Worm (Caenorhabditis elegans) whole organism, young adult: ENCODE data around the gene Y47D7A.3.

Source experiments
- C17E4.6 ChIP-seq: fragments of 200-800 bp; sonication (Bioruptor generic); IDR thresholded peaks from 2 replicates; pipeline ENCODE4 v1.3.6; 2022; ENCODE audit warnings: missing genetic modification reagents, missing genetic modification characterization, missing compliant biosample characterization
- F23B12.7 ChIP-seq: sonication (generic microtip); optimal IDR thresholded peaks from 2 replicates; lab custom pipeline; 2017; ENCODE audit warnings: missing genetic modification characterization, mild to moderate bottlenecking, missing compliant biosample characterization, antibody characterized with exemption, moderate library complexity; ENCODE audit not compliant: insufficient read depth
- F33H1.4 ChIP-seq: fragments of 200-800 bp; sonication (Bioruptor generic); IDR thresholded peaks from 2 replicates; pipeline ENCODE4 v1.3.6; 2022; ENCODE audit warnings: missing genetic modification reagents, missing genetic modification characterization, missing compliant biosample characterization
- Y95B8A.8 ChIP-seq: fragments of 200-800 bp; sonication (Bioruptor generic); IDR thresholded peaks from 2 replicates; pipeline ENCODE4 v1.3.6; 2022; ENCODE audit warnings: missing genetic modification reagents, missing genetic modification characterization, missing compliant biosample characterization
- attf-5 ChIP-seq: fragments of 200-800 bp; sonication (Bioruptor generic); optimal IDR thresholded peaks from 2 replicates; lab custom pipeline; 2018; ENCODE audit warnings: mild to moderate bottlenecking, missing genetic modification characterization, missing compliant biosample characterization
- cebp-1 ChIP-seq, 2 experiments: fragments of 200-800 bp in 1 of 2; sonication (Bioruptor generic) in 1 of 2; sonication (generic microtip) in 1 of 2; IDR thresholded peaks in 1 of 2; optimal IDR thresholded peaks in 1 of 2; 2 replicates each; pipeline versions ENCODE4 v1.3.6 to Lab custom; 2017 to 2022; ENCODE audit warnings: missing compliant biosample characterization in 2 of 2, missing genetic modification characterization in 2 of 2, mild to moderate bottlenecking in 1 of 2, missing genetic modification reagents in 1 of 2, moderate library complexity in 1 of 2
- ceh-79 ChIP-seq: sonication (generic microtip); optimal IDR thresholded peaks from 2 replicates; lab custom pipeline; 2017; ENCODE audit warnings: mild to moderate bottlenecking, missing genetic modification characterization, missing compliant biosample characterization
- dox-1 ChIP-seq: fragments of 200-800 bp; sonication (Bioruptor generic); IDR thresholded peaks from 2 replicates; pipeline ENCODE4 v1.3.6; 2022; ENCODE audit warnings: missing genetic modification reagents, missing genetic modification characterization, missing compliant biosample characterization
- dpl-1 ChIP-seq: fragments of 150-350 bp; optimal IDR thresholded peaks from 2 replicates; lab custom pipeline; 2014; ENCODE audit warnings: missing biosample characterization, missing genetic modification reagents, missing genetic modification characterization
- efl-1 ChIP-seq: fragments of 150-350 bp; optimal IDR thresholded peaks from 2 replicates; lab custom pipeline; 2014; ENCODE audit warnings: missing biosample characterization, missing genetic modification reagents, missing genetic modification characterization
- ekl-4 ChIP-seq: fragments of 200-800 bp; sonication (Bioruptor generic); IDR thresholded peaks from 2 replicates; pipeline ENCODE4 v1.3.6; 2022; ENCODE audit warnings: missing genetic modification reagents, missing genetic modification characterization, missing compliant biosample characterization
- hsf-1 ChIP-seq: fragments of 200-800 bp; sonication (Bioruptor generic); IDR thresholded peaks from 2 replicates; pipeline ENCODE4 v1.3.6; 2022; ENCODE audit warnings: missing genetic modification reagents, missing genetic modification characterization, missing compliant biosample characterization
- lin-35 ChIP-seq, 3 experiments: fragments of 150-350 bp in 2 of 3; sonication (generic microtip) in 1 of 3; optimal IDR thresholded peaks; 2 replicates each; lab custom pipeline; 2014 to 2018; ENCODE audit warnings: missing biosample characterization in 3 of 3, missing genetic modification characterization in 3 of 3, missing genetic modification reagents in 3 of 3
- lin-40 ChIP-seq: sonication (generic microtip); optimal IDR thresholded peaks from 2 replicates; lab custom pipeline; 2016; ENCODE audit warnings: missing genetic modification characterization, mild to moderate bottlenecking, missing compliant biosample characterization, missing genotype, missing genetic modification reagents
- lin-54 ChIP-seq: fragments of 200-800 bp; sonication (Bioruptor generic); optimal IDR thresholded peaks from 2 replicates; lab custom pipeline; 2018; ENCODE audit warnings: mild to moderate bottlenecking, missing genetic modification characterization, missing compliant biosample characterization
- lsl-1 ChIP-seq: fragments of 200-800 bp; sonication (Bioruptor generic); optimal IDR thresholded peaks from 2 replicates; lab custom pipeline; 2018; ENCODE audit warnings: mild to moderate bottlenecking, missing genetic modification characterization, moderate library complexity, missing compliant biosample characterization
- mcd-1 ChIP-seq: fragments of 200-800 bp; sonication (Bioruptor generic); IDR thresholded peaks from 2 replicates; pipeline ENCODE4 v1.3.6; 2022; ENCODE audit warnings: missing genetic modification reagents, missing genetic modification characterization, missing compliant biosample characterization
- nfyb-1 ChIP-seq: fragments of 200-800 bp; sonication (Bioruptor generic); IDR thresholded peaks from 2 replicates; pipeline ENCODE4 v1.3.6; 2022; ENCODE audit warnings: missing genetic modification reagents, missing genetic modification characterization, missing compliant biosample characterization
- nhr-80 ChIP-seq: sonication (generic microtip); optimal IDR thresholded peaks from 2 replicates; lab custom pipeline; 2016; ENCODE audit warnings: missing genetic modification characterization, missing compliant biosample characterization
- rpc-1 ChIP-seq, 2 experiments: fragments of 150-350 bp in 1 of 2; sonication (generic microtip) in 1 of 2; optimal IDR thresholded peaks; 2 replicates each; lab custom pipeline; 2014 to 2018; ENCODE audit warnings: missing biosample characterization in 1 of 2, missing genetic modification characterization in 1 of 2, missing genetic modification reagents in 1 of 2, missing genotype in 1 of 2
- snpc-1.1 ChIP-seq: sonication (generic microtip); optimal IDR thresholded peaks from 2 replicates; lab custom pipeline; 2017; ENCODE audit warnings: missing genetic modification characterization, mild to moderate bottlenecking, missing compliant biosample characterization, antibody characterized with exemption, moderate library complexity, missing genotype, missing genetic modification reagents; ENCODE audit not compliant: insufficient read depth
- xnd-1 ChIP-seq: sonication (generic microtip); optimal IDR thresholded peaks from 2 replicates; lab custom pipeline; 2016; ENCODE audit warnings: missing genotype, missing genetic modification reagents, missing genetic modification characterization, missing compliant biosample characterization
- ztf-3 ChIP-seq: fragments of 200-800 bp; sonication (Bioruptor generic); optimal IDR thresholded peaks from 2 replicates; lab custom pipeline; 2018; ENCODE audit warnings: mild to moderate bottlenecking, missing genetic modification characterization, missing compliant biosample characterization

The Y47D7A.3 gene

ce11 chrV:4450523-4451089 lies 39.9 kb downstream of the Y47D7A.3 start, which contains the start of gene rft-2:
TSS of gene rft-2 (minus strand) at chrV:4450563.
- TF ChIP-seq dox-1 (GFP tag; lab: Robert Waterston, UW) (0 out of 2 replicates have a peak, but pooled peaks have one; percentile 26), Y95B8A.8 (no peak), F23B12.7 (tag; lab: Kevin White, UChicago) (peak; percentile 15), lsl-1 (peak; percentile 40), snpc-1.1 (peak; percentile 20), lin-40 (peak; percentile 42), nhr-80 (tag; lab: Kevin White, UChicago) (peak; percentile 19), efl-1 (GFP tag; lab: Kevin White, UChicago) (peak; percentile 79), attf-5 (GFP tag; lab: Kevin White, UChicago) (peak; percentile 25), C17E4.6 (GFP tag; lab: Robert Waterston, UW) (no peak), rpc-1 (optimal IDR thresholded peaks at IDR 0.05; lab: Kevin White, UChicago) (no peak), rpc-1 (tag; optimal IDR thresholded peaks at IDR 0.05; lab: Kevin White, UChicago) (no peak), cebp-1 (GFP tag; IDR thresholded peaks at IDR 0.05; lab: Robert Waterston, UW) (no peak), cebp-1 (tag; optimal IDR thresholded peaks at IDR 0.05; lab: Kevin White, UChicago) (peak; percentile 71), lin-54 (GFP tag; lab: Kevin White, UChicago) (peak; percentile 91), nfyb-1 (peak; percentile 41; the same call in 1 of the 2 replicates), ekl-4 (no peak), xnd-1 (tag; lab: Kevin White, UChicago) (no peak), lin-35 (GFP tag; optimal IDR thresholded peaks at IDR 0.05; lab: Kevin White, UChicago) (peak; percentile 56 to 92 (median 72)), mcd-1 (peak; percentile 94), dpl-1 (GFP tag; lab: Kevin White, UChicago) (peak; percentile 87)

ce11 chrV:4454634-4455033 lies 43.9 kb downstream of the Y47D7A.3 start, which contains the start of gene gnrr-5:
TSS of gene gnrr-5 (minus strand) at chrV:4454734.
- TF ChIP-seq Y95B8A.8 (no peak), F33H1.4 (GFP tag; lab: Robert Waterston, UW) (no peak), ztf-3 (GFP tag; lab: Kevin White, UChicago) (no peak), lin-54 (GFP tag; lab: Kevin White, UChicago) (no peak), ceh-79 (no peak), hsf-1 (GFP tag; lab: Robert Waterston, UW) (no peak)
